Fruit fly (Drosophila melanogaster) S2 (cell line): ENCODE data around the gene CG31793.

Experiments
- CG8478 ChIP-seq: fragments of >200 bp; optimal IDR thresholded peaks from 2 replicates; lab custom pipeline; 2018
- CTCF ChIP-seq, 2 experiments: fragments of >200 bp; optimal IDR thresholded peaks; 2 replicates each; lab custom pipeline; 2018

DNA sequence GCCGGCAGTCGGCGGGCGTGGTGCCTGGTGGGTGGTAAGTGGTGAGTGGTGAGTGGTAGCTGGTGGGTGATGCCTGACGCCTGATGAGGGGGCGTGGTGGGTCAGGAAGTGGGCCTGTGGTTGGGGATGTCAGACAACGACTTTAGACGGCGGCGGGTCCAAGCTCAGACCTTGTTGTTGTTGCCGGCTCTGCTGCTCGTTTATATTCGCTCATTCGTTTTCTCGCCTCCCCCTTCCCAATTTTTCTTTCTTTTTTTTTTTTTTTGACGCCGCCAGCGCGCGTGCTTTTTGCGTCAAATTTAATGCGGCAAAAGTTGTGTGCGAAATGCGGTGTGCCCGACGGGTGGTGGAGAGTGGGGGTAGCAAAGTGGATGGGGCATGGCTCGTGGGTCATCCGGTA lies 16.5 kb downstream of the CG31793 start:
- no peak for TF ChIP-seq CG8478 (lab: Kevin White, UChicago)
- no peak for TF ChIP-seq CTCF (optimal IDR thresholded peaks at IDR 0.05; lab: Kevin White, UChicago)
